Worm (Caenorhabditis elegans): ENCODE measurements around the gene cnnm-3.

DNA sequence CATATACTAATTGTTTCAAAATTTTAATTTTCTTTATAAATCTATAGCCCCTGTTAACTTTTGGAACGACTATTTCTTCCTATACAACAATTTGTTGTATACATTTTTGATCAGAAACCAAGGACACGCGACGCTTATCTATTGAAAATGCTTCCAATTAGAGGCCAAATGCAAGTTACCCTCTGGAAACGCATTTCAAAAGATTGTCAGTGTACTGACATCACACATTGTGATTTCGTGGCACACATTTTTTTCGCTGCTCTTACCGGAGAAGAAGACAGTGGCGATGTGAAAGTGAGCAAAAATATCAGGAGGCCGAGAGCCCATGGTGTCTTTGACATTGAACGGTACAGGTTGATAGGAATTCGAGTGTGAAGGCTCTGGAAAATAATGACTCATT, at the start of gene cnnm-3:
- TF ChIP-seq snpc-4 (tag; optimal IDR thresholded peaks at IDR 0.05) (no peak), nhr-11 (tag; optimal IDR thresholded peaks at IDR 0.05) (no peak), egl-27 (tag; optimal IDR thresholded peaks at IDR 0.05) (no peak), ztf-4 (tag; optimal IDR thresholded peaks at IDR 0.05) (no peak), nfya-1 (tag; optimal IDR thresholded peaks at IDR 0.05; ENCODE audit: insufficient read depth) (no peak), ztf-11 (tag; optimal IDR thresholded peaks at IDR 0.05) (no peak), nhr-28 (tag; optimal IDR thresholded peaks at IDR 0.05) (no peak), lin-39 (tag; optimal IDR thresholded peaks at IDR 0.05) (no peak), fos-1 (tag; optimal IDR thresholded peaks at IDR 0.05) (no peak)
